Fruit fly (Drosophila melanogaster) whole organism, adult: ENCODE measurements around the gene CG34161.

Experiments used
- CG11617 ChIP-seq: fragments of 200-800 bp; sonication (Bioruptor generic); optimal IDR thresholded peaks from 2 replicates; lab custom pipeline; 2017; ENCODE audit warnings: mild to moderate bottlenecking, missing biosample characterization, missing genetic modification reagents, missing genetic modification characterization
- CG12768 ChIP-seq: fragments of 200-800 bp; sonication (Bioruptor generic); optimal IDR thresholded peaks from 2 replicates; lab custom pipeline; 2017; ENCODE audit warnings: missing biosample characterization, missing genetic modification characterization, mild to moderate bottlenecking, moderate library complexity, missing genetic modification reagents
- CG14711 ChIP-seq: fragments of 200-800 bp; sonication (Bioruptor generic); optimal IDR thresholded peaks from 2 replicates; lab custom pipeline; 2018; ENCODE audit warnings: missing biosample characterization, mild to moderate bottlenecking, missing genetic modification characterization, moderate library complexity
- CG1620 ChIP-seq: fragments of 200-800 bp; sonication (Bioruptor generic); optimal IDR thresholded peaks from 2 replicates; lab custom pipeline; 2016; ENCODE audit warnings: missing biosample characterization, missing genetic modification characterization
- CG33017 ChIP-seq: fragments of 200-800 bp; sonication (Bioruptor generic); optimal IDR thresholded peaks from 2 replicates; lab custom pipeline; 2018; ENCODE audit warnings: missing biosample characterization, mild to moderate bottlenecking, missing genetic modification characterization, moderate library complexity
- CG5204 ChIP-seq: fragments of 200-800 bp; sonication (Bioruptor generic); optimal IDR thresholded peaks from 2 replicates; lab custom pipeline; 2016; ENCODE audit warnings: missing biosample characterization, missing genetic modification characterization
- CG7045 ChIP-seq: fragments of 200-800 bp; sonication (Bioruptor generic); optimal IDR thresholded peaks from 2 replicates; lab custom pipeline; 2017; ENCODE audit warnings: missing biosample characterization, mild to moderate bottlenecking, missing genetic modification characterization
- CG7101 ChIP-seq: fragments of 200-800 bp; sonication (Bioruptor generic); optimal IDR thresholded peaks from 2 replicates; lab custom pipeline; 2018; ENCODE audit warnings: missing biosample characterization, mild to moderate bottlenecking, missing genetic modification characterization, moderate library complexity
- Clk ChIP-seq: fragments of 200-800 bp; sonication (Bioruptor generic); optimal IDR thresholded peaks from 2 replicates; lab custom pipeline; 2017; ENCODE audit warnings: missing biosample characterization, missing genetic modification characterization
- Crg-1 ChIP-seq: fragments of 200-800 bp; sonication (Bioruptor generic); optimal IDR thresholded peaks from 2 replicates; lab custom pipeline; 2016; ENCODE audit warnings: missing biosample characterization, missing genetic modification characterization
- Hr96 ChIP-seq: fragments of 200-800 bp; sonication (Bioruptor generic); optimal IDR thresholded peaks from 2 replicates; lab custom pipeline; 2016; ENCODE audit warnings: missing biosample characterization, missing genetic modification characterization
- Mnt ChIP-seq: fragments of 200-800 bp; sonication (Bioruptor generic); optimal IDR thresholded peaks from 2 replicates; lab custom pipeline; 2016; ENCODE audit warnings: missing biosample characterization, mild to moderate bottlenecking, missing genetic modification characterization
- bab1 ChIP-seq: fragments of 200-800 bp; sonication (Bioruptor generic); optimal IDR thresholded peaks from 3 replicates; lab custom pipeline; 2019; ENCODE audit warnings: missing biosample characterization, mild to moderate bottlenecking, missing genetic modification characterization, moderate library complexity
- cic ChIP-seq: fragments of 200-800 bp; sonication (Bioruptor generic); optimal IDR thresholded peaks from 2 replicates; lab custom pipeline; 2017; ENCODE audit warnings: missing biosample characterization, mild to moderate bottlenecking, missing genetic modification characterization, moderate library complexity
- cnc ChIP-seq, 2 experiments: fragments of >200 bp; optimal IDR thresholded peaks; 2 replicates each; lab custom pipeline; 2017
- kay ChIP-seq: fragments of 200-800 bp; sonication (Bioruptor generic); peaks from one replicate; lab custom pipeline; 2016; ENCODE audit warnings: missing biosample characterization, missing genetic modification characterization, borderline replicate concordance
- ovo ChIP-seq: fragments of 200-800 bp; sonication (Bioruptor generic); optimal IDR thresholded peaks from 2 replicates; lab custom pipeline; 2016; ENCODE audit warnings: missing biosample characterization, missing genetic modification characterization
- pad ChIP-seq: fragments of 200-800 bp; sonication (Bioruptor generic); optimal IDR thresholded peaks from 3 replicates; lab custom pipeline; 2017; ENCODE audit warnings: missing biosample characterization, missing genetic modification characterization, mild to moderate bottlenecking, moderate library complexity, missing genetic modification reagents
- tj ChIP-seq: fragments of 200-800 bp; sonication (Bioruptor generic); optimal IDR thresholded peaks from 3 replicates; lab custom pipeline; 2017; ENCODE audit warnings: missing biosample characterization, mild to moderate bottlenecking, missing genetic modification characterization, moderate library complexity
- toe ChIP-seq: fragments of 200-800 bp; sonication (Bioruptor generic); optimal IDR thresholded peaks from 2 replicates; lab custom pipeline; 2016; ENCODE audit warnings: missing biosample characterization, missing genetic modification characterization

The CG34161 gene

DNA sequence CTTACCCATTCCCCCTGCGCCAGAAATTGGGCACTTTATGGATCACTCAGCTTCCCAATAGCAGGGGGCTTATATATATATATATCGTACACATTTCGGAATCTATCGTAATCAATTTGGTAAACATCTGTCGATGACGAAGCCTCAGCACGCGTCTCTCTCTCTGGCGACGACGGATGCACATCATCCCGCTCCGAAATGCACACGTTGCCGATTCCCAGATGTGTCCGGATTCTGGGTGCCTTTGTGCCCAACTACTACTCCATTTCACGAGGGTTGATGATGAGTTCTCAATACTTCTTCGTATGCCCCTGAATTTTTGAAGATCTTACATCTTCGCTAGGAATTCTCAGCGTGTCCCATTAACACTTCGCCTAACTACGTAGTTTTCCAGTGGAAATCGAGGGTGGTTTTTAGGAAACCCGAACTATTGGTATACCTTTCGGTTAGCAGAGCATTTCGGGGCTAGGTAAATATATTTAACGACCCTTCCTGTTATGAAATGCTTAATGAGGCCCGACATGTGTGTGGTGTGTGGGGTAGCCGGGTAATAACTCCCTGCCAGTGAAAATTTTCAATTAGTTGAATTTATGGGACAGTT is 27.3 kb upstream of the CG34161 start:
- TF ChIP-seq bab1 (GFP tag; lab: Kevin White, UChicago) (no peak), CG12768 (GFP tag; lab: Kevin White, UChicago) (no peak), Clk (GFP tag; lab: Kevin White, UChicago) (no peak), CG5204 (GFP tag; lab: Kevin White, UChicago) (no peak), pad (GFP tag; lab: Kevin White, UChicago) (no peak), CG14711 (tag; lab: Kevin White, UChicago) (no peak), cnc (optimal IDR thresholded peaks at IDR 0.05; lab: Kevin White, UChicago) (no peak), CG33017 (no peak), Crg-1 (GFP tag; lab: Kevin White, UChicago) (no peak), Mnt (GFP tag; lab: Kevin White, UChicago) (no peak), tj (GFP tag; lab: Kevin White, UChicago) (no peak), Hr96 (no peak), cic (GFP tag; lab: Kevin White, UChicago) (no peak), kay (GFP tag; lab: Kevin White, UChicago) (no peak), CG7101 (no peak), CG11617 (no peak)

DNA sequence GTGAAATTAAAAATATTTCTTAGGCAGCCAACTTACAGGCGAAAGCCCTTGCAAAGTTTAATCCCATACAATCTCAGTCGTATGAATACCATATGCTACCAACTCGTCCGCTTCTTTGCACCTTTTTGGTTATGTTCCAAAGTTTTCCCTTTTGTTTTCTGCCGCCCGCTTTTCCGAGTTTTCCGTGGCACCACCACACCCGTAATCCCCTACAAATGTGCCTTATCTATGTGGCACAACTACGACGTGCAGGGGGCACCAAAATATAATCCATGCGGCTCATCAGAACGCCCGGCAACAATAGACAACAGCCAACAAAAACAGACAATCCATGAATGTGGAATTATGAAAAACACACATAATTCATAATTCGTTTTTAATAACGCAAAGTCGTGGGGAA is 26.2 kb upstream of the CG34161 start:
- TF ChIP-seq CG1620 (GFP tag; lab: Kevin White, UChicago) = no peak
- no peak for TF ChIP-seq cnc (optimal IDR thresholded peaks at IDR 0.05; lab: Kevin White, UChicago)
- TF ChIP-seq CG5204 (GFP tag; lab: Kevin White, UChicago) = no peak
- no peak for TF ChIP-seq CG11617
- TF ChIP-seq CG33017 = no peak
- TF ChIP-seq Crg-1 (GFP tag; lab: Kevin White, UChicago) = no peak
- no peak for TF ChIP-seq tj (GFP tag; lab: Kevin White, UChicago)

DNA sequence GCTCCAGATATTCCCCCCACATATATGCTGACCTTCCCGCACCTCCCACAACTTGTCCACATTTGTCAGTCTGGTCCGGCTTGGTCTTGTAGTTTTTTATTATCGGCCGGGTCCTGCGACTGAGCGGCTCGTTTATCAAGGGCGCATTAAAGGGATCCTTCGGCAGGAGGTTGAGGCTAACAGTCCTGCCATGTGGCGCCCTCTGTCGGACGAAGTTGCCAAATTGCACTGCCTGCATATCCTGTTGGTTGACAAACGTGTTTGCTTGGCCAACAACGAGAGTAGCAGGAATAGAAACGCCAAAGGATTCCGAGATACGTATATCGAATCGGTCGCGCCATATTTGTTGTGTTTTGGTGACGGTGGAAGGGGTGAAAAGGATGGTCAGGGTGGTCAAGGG is 22.1 kb upstream of the CG34161 start:
- TF ChIP-seq ovo (GFP tag; lab: Kevin White, UChicago) = no peak
- no peak for TF ChIP-seq bab1 (GFP tag; lab: Kevin White, UChicago)
- no peak for TF ChIP-seq cnc (optimal IDR thresholded peaks at IDR 0.05; lab: Kevin White, UChicago)
- no peak for TF ChIP-seq kay (GFP tag; lab: Kevin White, UChicago)
- TF ChIP-seq pad (GFP tag; lab: Kevin White, UChicago) = no peak
- TF ChIP-seq CG33017 = no peak
- TF ChIP-seq CG7101 = no peak
- TF ChIP-seq CG12768 (GFP tag; lab: Kevin White, UChicago) = no peak
- no peak for TF ChIP-seq Hr96
- no peak for TF ChIP-seq Crg-1 (GFP tag; lab: Kevin White, UChicago)

DNA sequence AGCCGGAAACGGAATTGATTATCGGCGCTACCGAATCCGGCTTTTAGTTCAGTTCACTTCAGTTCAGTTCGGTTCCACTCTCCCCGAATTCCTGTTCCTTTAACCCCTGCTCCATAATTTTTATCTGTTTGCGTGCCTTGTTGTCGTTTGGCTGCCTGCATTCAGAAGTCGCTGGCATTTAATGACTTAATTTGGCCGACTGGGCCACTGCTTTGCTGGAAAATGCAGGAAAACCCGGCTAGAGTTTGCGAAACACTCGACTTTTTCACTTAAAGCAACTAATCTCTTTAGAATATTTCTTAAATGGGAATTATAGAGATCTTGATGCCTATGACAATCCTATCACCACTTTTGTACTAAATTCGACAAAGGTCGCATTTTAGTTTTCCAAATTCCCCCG is 2.0 kb downstream of the CG34161 start, which contains the start of gene CG34160:
TSS of gene CG34160 (plus strand) at position 301 of the 400 bp plus-strand sequence.
- TF ChIP-seq toe (GFP tag; lab: Kevin White, UChicago) (no peak), Crg-1 (GFP tag; lab: Kevin White, UChicago) (no peak), bab1 (GFP tag; lab: Kevin White, UChicago) (no peak), CG1620 (GFP tag; lab: Kevin White, UChicago) (no peak), ovo (GFP tag; lab: Kevin White, UChicago) (no peak), cnc (optimal IDR thresholded peaks at IDR 0.05; lab: Kevin White, UChicago) (no peak), cic (GFP tag; lab: Kevin White, UChicago) (no peak), tj (GFP tag; lab: Kevin White, UChicago) (no peak), CG7101 (no peak), kay (GFP tag; lab: Kevin White, UChicago) (no peak), Mnt (GFP tag; lab: Kevin White, UChicago) (no peak), CG12768 (GFP tag; lab: Kevin White, UChicago) (no peak), CG14711 (tag; lab: Kevin White, UChicago) (no peak)

DNA sequence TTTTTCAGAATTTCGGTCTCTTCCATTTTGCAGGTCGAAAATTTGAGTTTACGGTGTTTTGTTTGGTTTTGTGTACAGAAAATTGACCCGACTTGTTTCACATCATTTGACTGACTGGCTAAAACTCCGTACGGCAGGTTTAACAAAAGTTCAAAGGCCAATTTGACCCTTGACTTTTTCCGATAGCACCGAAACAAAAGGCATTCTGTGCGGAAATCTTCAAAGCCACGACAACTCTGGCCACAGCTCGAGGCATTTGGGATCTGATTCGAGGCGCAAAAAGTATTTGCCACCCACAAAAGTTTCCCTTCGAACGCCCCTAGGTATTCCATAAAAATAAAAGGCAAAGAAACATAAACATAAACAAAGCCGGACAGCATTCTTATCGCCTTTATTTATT is 3.8 kb downstream of the CG34161 start, which contains the start of gene w-cup:
TSS of gene w-cup (minus strand) at position 101 of the 400 bp plus-strand sequence.
- no peak for TF ChIP-seq cnc (optimal IDR thresholded peaks at IDR 0.05; lab: Kevin White, UChicago)
- no peak for TF ChIP-seq toe (GFP tag; lab: Kevin White, UChicago)
- TF ChIP-seq CG33017 = no peak
- no peak for TF ChIP-seq CG1620 (GFP tag; lab: Kevin White, UChicago)
- no peak for TF ChIP-seq tj (GFP tag; lab: Kevin White, UChicago)
- no peak for TF ChIP-seq CG7045
- TF ChIP-seq CG5204 (GFP tag; lab: Kevin White, UChicago) = no peak
- no peak for TF ChIP-seq Clk (GFP tag; lab: Kevin White, UChicago)
- no peak for TF ChIP-seq cic (GFP tag; lab: Kevin White, UChicago)
- no peak for TF ChIP-seq Crg-1 (GFP tag; lab: Kevin White, UChicago)
- TF ChIP-seq bab1 (GFP tag; lab: Kevin White, UChicago) = no peak
- no peak for TF ChIP-seq ovo (GFP tag; lab: Kevin White, UChicago)
- no peak for TF ChIP-seq CG12768 (GFP tag; lab: Kevin White, UChicago)
- no peak for TF ChIP-seq CG7101
- no peak for TF ChIP-seq CG11617
- no peak for TF ChIP-seq kay (GFP tag; lab: Kevin White, UChicago)
- no peak for TF ChIP-seq CG14711 (tag; lab: Kevin White, UChicago)
- TF ChIP-seq pad (GFP tag; lab: Kevin White, UChicago) = no peak

DNA sequence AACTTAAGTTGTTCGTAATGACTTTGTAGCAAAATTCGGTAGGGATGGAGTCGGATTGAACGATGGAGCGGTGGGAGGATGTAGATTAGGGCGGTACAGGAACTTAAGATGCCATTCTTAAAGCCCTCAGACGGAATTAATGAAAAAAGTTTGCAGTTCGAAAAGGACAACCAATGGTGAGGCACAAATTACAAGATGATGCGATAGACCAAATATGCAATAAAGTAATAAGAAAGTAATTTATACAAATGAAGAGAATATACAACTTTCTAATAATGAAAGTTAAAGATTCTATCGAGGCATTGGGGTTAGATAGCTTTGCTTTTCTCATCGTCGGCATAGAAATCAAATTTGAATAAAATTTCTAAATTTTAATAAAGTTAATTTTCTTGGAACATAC is 14.5 kb downstream of the CG34161 start, which contains the start of gene CG6138:
TSS of gene CG6138 (plus strand) at position 301 of the 400 bp plus-strand sequence.
- TF ChIP-seq ovo (GFP tag; lab: Kevin White, UChicago) (no peak), toe (GFP tag; lab: Kevin White, UChicago) (no peak), kay (GFP tag; lab: Kevin White, UChicago) (no peak), cic (GFP tag; lab: Kevin White, UChicago) (no peak), Crg-1 (GFP tag; lab: Kevin White, UChicago) (no peak), CG12768 (GFP tag; lab: Kevin White, UChicago) (no peak), Clk (GFP tag; lab: Kevin White, UChicago) (no peak), pad (GFP tag; lab: Kevin White, UChicago) (no peak), CG1620 (GFP tag; lab: Kevin White, UChicago) (no peak), CG33017 (no peak), Hr96 (no peak), CG7045 (no peak), bab1 (GFP tag; lab: Kevin White, UChicago) (no peak), tj (GFP tag; lab: Kevin White, UChicago) (no peak), cnc (optimal IDR thresholded peaks at IDR 0.05; lab: Kevin White, UChicago) (no peak), CG5204 (GFP tag; lab: Kevin White, UChicago) (no peak), CG14711 (tag; lab: Kevin White, UChicago) (no peak)
